Worm (Caenorhabditis elegans): ENCODE measurements around the gene lim-4.

Gene lim-4

ce11 chrX:3837752-3838159 is 35.6 kb downstream of the lim-4 start (continued):
- TF ChIP-seq egl-27 (tag; optimal IDR thresholded peaks at IDR 0.05) (no peak), daf-8 (GFP tag; IDR thresholded peaks at IDR 0.05) (no peak), ZK546.5 (tag; optimal IDR thresholded peaks at IDR 0.05) (no peak), nhr-102 (tag; optimal IDR thresholded peaks at IDR 0.05) (no peak), F37D6.2 (tag; optimal IDR thresholded peaks at IDR 0.05) (no peak), lsy-2 (tag; optimal IDR thresholded peaks at IDR 0.05) (peak in 1 of 2 experiments; percentile 26), daf-19 (GFP tag; conservative IDR thresholded peaks at IDR 0.05) (no peak), dpl-1 (GFP tag; optimal IDR thresholded peaks at IDR 0.05) (peak; percentile 5), nhr-42 (GFP tag; IDR thresholded peaks at IDR 0.05) (no peak), F44E2.7 (GFP tag; IDR thresholded peaks at IDR 0.05) (no peak), spr-1 (tag; optimal IDR thresholded peaks at IDR 0.05) (no peak), nhr-48 (tag; optimal IDR thresholded peaks at IDR 0.05) (peak; percentile 84), ZK337.2 (GFP tag; IDR thresholded peaks at IDR 0.05) (no peak), Y5F2A.4 (GFP tag; optimal IDR thresholded peaks at IDR 0.05) (no peak), cey-2 (tag; optimal IDR thresholded peaks at IDR 0.05; ENCODE audit: borderline replicate concordance, insufficient read depth) (no peak), hlh-30 (tag; optimal IDR thresholded peaks at IDR 0.05; ENCODE audit: insufficient read depth) (peak; percentile 31), fkh-10 (GFP tag; optimal IDR thresholded peaks at IDR 0.05) (no peak), ceh-62 (tag; optimal IDR thresholded peaks at IDR 0.05) (no peak), fos-1 (tag; optimal IDR thresholded peaks at IDR 0.05) (no peak), unc-62 (GFP tag; optimal IDR thresholded peaks at IDR 0.05 in 1 of 2) (peak in 1 of 2 experiments; percentile 5), unc-62 (tag; optimal IDR thresholded peaks at IDR 0.05) (no peak), unc-39 (tag; optimal IDR thresholded peaks at IDR 0.05) (no peak), nhr-237 (tag; optimal IDR thresholded peaks at IDR 0.05) (no peak), vab-7 (GFP tag; IDR thresholded peaks at IDR 0.05) (no peak), lin-39 (tag; optimal IDR thresholded peaks at IDR 0.05) (no peak), mxl-3 (GFP tag; optimal IDR thresholded peaks at IDR 0.05) (peak; percentile 53), zfp-2 (tag; optimal IDR thresholded peaks at IDR 0.05) (no peak), lin-15B (tag; optimal IDR thresholded peaks at IDR 0.05) (no peak), nhr-76 (tag; optimal IDR thresholded peaks at IDR 0.05) (no peak), snpc-4 (tag; optimal IDR thresholded peaks at IDR 0.05) (no peak), mes-2 (tag; optimal IDR thresholded peaks at IDR 0.05; ENCODE audit: poor library complexity, severe bottlenecking) (no peak), ctbp-1 (GFP tag; IDR thresholded peaks at IDR 0.05) (no peak), nhr-6 (tag; optimal IDR thresholded peaks at IDR 0.05) (no peak), zfp-3 (GFP tag; conservative IDR thresholded peaks at IDR 0.05) (no peak), T26A8.4 (GFP tag; IDR thresholded peaks at IDR 0.05) (0 out of 2 replicates have a peak, but pooled peaks have one; percentile 33), pqm-1 (tag; optimal IDR thresholded peaks at IDR 0.05) (no peak), lir-3 (tag; optimal IDR thresholded peaks at IDR 0.05) (no peak), spr-3 (GFP tag; optimal IDR thresholded peaks at IDR 0.05) (no peak), mxl-2 (GFP tag; conservative IDR thresholded peaks at IDR 0.05) (no peak), daf-16 (GFP tag; optimal IDR thresholded peaks at IDR 0.05) (no peak), daf-16 (tag; optimal IDR thresholded peaks at IDR 0.05) (no peak), ama-1 (optimal IDR thresholded peaks at IDR 0.05) (no peak)

DNA sequence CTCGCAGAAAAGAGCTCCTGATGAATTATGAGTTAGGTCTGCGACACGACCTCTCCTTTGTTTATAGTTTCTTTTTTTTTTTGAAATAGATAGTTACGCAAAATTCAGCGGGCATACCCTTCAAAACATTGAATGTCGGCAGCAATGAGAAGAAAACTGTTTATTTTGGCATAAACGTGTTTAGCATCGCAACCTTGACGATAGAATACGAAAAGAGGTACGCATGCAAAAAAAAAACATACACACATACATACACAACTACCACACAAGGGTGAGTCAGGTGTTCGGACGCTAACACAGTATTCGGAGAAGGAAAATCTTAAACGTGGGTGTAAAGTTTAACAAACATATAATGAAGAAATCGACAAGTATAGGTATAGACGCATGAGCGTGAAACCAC is 37.7 kb downstream of the lim-4 start:
- no peak for TF ChIP-seq F10B5.3 (tag; optimal IDR thresholded peaks at IDR 0.05)
- no peak for TF ChIP-seq pha-4 (GFP tag; IDR thresholded peaks at IDR 0.05)
- peak; percentile 24 for TF ChIP-seq pha-4 (tag; optimal IDR thresholded peaks at IDR 0.05)
- TF ChIP-seq mdl-1 (tag; optimal IDR thresholded peaks at IDR 0.05), result peak in 1 of 2 experiments; percentile 5
- TF ChIP-seq hlh-11 (tag; optimal IDR thresholded peaks at IDR 0.05), result peak; percentile 27
- TF ChIP-seq lin-29 (GFP tag; IDR thresholded peaks at IDR 0.05), result no peak
- no peak for TF ChIP-seq unc-130 (GFP tag; optimal IDR thresholded peaks at IDR 0.05)
- peak; percentile 34 for TF ChIP-seq nhr-28 (tag; optimal IDR thresholded peaks at IDR 0.05)
- no peak for TF ChIP-seq ZK546.5 (tag; optimal IDR thresholded peaks at IDR 0.05)
- peak; percentile 37 for TF ChIP-seq mxl-3 (GFP tag; optimal IDR thresholded peaks at IDR 0.05)
- TF ChIP-seq nhr-48 (tag; optimal IDR thresholded peaks at IDR 0.05), result peak; percentile 45
- TF ChIP-seq lin-1 (GFP tag; IDR thresholded peaks at IDR 0.05), result no peak
- peak in 1 of 2 experiments; percentile 43 for TF ChIP-seq unc-62 (GFP tag; optimal IDR thresholded peaks at IDR 0.05 in 1 of 2)
- no peak for TF ChIP-seq unc-62 (tag; optimal IDR thresholded peaks at IDR 0.05)
- peak; percentile 29 for TF ChIP-seq mep-1 (tag; optimal IDR thresholded peaks at IDR 0.05)
- peak; percentile 30 for TF ChIP-seq hlh-30 (tag; optimal IDR thresholded peaks at IDR 0.05; ENCODE audit: insufficient read depth)
- TF ChIP-seq duxl-1 (tag; optimal IDR thresholded peaks at IDR 0.05; ENCODE audit: poor library complexity), result no peak
- no peak for TF ChIP-seq ztf-11 (tag; optimal IDR thresholded peaks at IDR 0.05)
- TF ChIP-seq fkh-10 (GFP tag; optimal IDR thresholded peaks at IDR 0.05), result no peak
